Fruit fly (Drosophila melanogaster) S2 (cell line): Measurements from ENCODE around the gene Wee1.

Source experiments
- CG8478 ChIP-seq: fragments of >200 bp; optimal IDR thresholded peaks from 2 replicates; lab custom pipeline; 2018
- CTCF ChIP-seq, 2 experiments: fragments of >200 bp; optimal IDR thresholded peaks; 2 replicates each; lab custom pipeline; 2018

The Wee1 gene

DNA sequence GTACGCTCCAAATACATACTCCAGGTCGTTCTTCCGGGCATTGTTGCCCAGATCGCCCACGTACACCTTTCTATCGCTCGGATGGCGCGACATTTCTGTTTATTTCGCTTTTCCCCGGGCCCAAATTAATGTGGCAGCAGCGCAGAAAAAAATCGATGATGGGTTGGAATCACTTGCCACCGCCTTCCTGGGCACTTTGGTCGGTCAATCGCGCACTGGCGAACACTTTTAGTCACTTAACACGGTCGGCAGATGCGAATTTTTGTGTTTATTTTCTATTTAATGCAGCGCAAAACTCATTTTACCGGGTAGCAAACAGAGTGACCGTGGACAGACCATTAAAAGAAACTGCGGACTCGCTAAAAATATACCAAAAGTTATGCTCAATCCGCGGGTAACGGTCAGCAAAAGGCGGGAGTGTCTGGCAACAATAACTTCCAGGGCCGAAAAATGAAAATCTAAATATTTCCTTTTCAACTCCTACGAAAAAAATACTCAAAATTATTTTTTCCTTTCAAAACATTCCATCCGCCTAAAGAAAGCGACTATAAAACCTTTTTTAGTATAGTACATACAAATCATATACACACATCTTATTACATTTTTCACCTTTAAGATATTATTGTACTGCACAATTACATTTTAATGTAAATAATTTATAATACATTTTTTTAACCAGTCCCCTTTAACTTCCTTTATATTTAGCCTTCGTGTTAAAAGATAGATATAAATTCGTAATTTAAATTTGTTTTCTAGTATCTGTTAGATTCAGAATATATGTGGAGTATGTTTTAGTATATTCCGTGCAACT lies 6.1 kb upstream of the Wee1 start, which contains the start of gene x16:
x16 (minus strand) TSS at position 361 of the 811 bp plus-strand sequence.
- TF ChIP-seq CG8478 (no peak), CTCF (optimal IDR thresholded peaks at IDR 0.05; lab: Kevin White, UChicago) (peak in 1 of 2 experiments; percentile 5)

DNA sequence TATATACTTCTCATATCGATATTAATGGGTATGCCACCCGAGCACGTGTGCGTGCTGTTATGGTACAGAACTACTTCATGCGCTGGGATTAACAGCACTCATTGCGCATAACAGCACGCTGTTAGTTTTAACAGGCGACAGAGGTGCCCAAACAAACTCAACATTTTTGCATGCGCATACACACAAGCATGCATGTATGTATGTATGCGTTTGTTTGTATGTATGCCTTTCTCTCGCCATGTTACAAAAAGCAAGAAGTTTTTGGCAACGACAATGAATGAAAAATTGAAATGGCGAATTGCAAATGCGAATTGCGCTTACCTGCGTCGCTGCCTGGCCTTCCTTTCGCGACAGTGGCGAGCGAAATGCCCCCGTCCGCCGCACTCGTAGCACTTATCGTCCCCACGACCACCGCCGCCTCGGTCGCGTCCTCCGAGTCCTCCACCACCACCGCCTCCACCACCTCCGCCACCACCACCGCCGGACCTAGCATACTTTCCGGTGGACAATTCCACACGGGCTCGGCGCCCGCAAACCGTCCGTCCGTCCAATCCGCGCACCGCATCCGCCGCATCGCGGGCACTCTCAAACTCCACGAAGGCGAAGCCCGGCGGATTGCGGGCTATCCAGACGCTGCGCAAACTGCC lies 5.4 kb upstream of the Wee1 start:
- no peak for TF ChIP-seq CTCF (optimal IDR thresholded peaks at IDR 0.05; lab: Kevin White, UChicago)
- TF ChIP-seq CG8478, result no peak

DNA sequence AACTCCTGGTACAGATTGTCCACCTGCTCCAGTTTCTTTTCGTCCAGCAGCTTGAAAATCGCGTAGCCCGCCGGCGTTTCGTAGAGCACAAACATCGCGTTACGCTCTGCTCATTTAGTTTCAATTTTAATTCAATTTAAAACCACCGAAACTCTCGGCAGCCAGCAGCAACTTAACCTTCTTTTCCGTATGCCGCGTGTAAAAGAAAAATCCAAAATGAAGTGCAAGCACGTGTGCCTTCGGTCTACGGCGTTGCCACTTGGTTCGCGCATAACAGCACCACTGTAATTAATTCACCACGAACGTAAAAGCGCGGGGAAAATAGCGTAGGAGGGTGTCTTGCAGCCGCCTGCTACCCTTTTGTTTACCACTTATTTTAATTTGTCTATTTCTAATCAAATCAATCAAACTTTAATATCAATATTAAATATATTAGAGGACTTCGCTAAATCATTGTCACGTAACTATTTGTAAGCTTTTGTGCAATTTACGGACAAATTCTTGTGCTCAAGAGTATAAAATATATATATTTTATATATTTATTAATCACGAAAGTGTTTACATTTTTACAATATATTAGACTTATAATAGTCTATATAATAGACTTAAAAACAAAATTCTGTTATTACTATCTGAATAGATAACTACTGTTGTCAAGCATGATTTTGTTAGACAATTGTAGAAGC lies 4.7 kb upstream of the Wee1 start, which contains the start of gene nop5:
nop5 (minus strand) TSS at position 227 of the 686 bp plus-strand sequence.
- no peak for TF ChIP-seq CG8478
- TF ChIP-seq CTCF (optimal IDR thresholded peaks at IDR 0.05; lab: Kevin White, UChicago), result peak in 1 of 2 experiments; percentile 24

DNA sequence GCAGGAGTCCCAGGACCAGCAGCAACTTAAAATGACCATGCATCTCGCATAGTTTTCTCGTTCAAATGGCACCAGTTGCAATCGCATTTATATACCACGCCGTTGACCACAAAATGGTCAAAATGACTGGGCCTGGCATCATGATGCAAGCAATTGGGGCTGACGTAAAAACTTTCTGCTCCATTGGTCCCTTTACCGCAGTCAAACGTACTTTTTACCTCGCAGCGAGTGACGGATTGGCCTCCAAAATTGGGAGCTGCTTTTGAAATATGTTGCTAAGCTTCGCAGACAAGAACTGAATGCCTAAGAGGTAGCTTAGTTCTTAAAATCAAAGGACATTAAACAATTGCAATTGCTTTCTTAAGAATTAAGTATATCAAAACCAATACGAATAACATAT lies 2.4 kb upstream of the Wee1 start, which contains the start of gene CG32829:
CG32829 (minus strand) TSS at position 101 of the 400 bp plus-strand sequence.
- TF ChIP-seq CTCF (optimal IDR thresholded peaks at IDR 0.05; lab: Kevin White, UChicago), result no peak
- no peak for TF ChIP-seq CG8478

DNA sequence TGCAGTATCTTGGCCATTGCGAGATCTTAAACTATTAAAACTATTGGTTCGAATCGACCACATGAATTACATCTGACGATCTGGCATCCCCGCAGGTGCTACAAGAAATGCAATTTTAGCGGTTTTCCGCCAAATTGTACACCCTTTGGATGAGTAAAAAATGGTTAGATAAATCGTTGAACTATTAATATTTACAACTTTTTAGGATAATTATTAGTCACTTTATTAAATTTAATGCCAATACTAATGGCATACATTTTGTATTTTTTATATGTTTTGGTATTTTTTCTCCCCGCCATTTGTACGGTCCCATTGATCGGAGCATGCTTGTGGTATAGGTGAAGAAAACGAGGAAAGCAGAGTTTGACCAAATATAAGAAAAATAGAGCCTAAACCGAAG lies 6.2 kb downstream of the Wee1 start, which contains the start of the genes Polr1F and Rat1:
Polr1F (minus strand) TSS at position 84 of the 400 bp plus-strand sequence.
Rat1 (plus strand) TSS at position 323 of the 400 bp plus-strand sequence.
- TF ChIP-seq CTCF (optimal IDR thresholded peaks at IDR 0.05; lab: Kevin White, UChicago) (no peak), CG8478 (no peak)

DNA sequence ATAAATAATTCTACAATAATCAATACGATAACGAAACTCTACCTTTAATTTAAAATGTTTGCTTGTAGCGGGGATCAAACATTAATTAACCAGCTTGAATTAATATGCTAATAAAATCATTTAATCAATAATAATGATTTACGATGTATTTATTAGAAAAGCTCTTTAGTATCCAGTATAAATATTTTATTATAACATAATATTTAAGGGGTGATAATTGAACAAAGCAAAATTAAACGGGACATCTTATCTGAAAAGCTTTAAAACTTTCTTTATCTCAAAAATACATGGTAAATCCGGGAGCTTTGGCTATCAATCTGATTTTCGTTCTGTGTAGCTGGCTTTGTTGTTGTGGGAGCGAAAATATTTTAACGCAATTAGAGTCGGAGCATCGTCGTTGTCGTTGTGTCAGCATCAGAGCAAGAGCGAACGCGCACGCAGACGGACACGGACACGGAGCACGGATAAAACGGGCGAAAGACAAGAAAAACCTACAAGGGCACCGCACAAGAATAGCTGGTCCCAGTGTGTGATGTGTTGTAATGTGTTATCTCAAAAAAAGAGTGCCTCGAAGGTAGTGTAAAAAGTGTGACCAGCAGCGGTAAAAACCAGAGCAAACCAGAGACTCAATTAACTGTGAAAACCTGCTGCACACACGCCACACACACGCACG lies 39.3 kb downstream of the Wee1 start, which contains the start of gene Nlg2:
Nlg2 (plus strand) TSS at position 375 of the 673 bp plus-strand sequence.
- TF ChIP-seq CTCF (optimal IDR thresholded peaks at IDR 0.05; lab: Kevin White, UChicago) (no peak), CG8478 (no peak)

DNA sequence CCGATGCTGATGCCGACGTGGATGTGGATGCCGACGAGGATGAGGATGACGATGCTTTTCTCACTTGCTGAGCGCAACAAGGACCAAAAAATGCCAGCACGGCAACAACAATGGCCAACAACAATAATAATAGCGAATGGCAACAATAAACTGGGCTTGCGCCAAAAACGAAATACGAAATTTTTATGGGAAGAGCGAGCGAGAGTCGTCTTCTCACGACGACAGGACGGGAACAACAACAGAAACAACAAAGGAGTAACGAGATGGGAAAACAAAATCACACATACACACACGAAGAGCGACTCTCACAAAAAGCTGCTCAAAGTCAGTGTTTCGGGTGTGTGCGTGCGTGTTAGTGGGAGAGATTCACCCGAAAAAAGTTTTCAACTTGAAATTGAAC lies 39.9 kb downstream of the Wee1 start:
- TF ChIP-seq CTCF (optimal IDR thresholded peaks at IDR 0.05; lab: Kevin White, UChicago) (no peak), CG8478 (no peak)

DNA sequence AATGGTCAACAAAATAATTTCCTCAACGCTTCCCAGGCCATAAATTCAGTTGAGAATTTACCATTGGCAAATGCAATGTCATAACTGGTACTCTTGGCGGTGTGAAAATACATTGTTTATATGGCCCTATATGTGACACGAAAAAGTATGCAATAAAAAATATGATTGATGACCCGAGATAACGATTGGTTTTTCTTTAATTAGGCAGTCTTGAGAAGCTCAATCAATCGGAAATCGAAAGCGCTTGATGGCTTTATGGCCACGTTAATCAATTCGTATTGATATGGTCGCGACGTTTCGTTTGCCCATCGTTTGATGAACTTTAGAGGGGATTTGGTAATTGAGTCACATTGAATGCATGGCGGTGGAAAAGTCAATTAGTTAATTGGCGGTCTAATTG lies 43.2 kb downstream of the Wee1 start:
- TF ChIP-seq CG8478, result no peak
- TF ChIP-seq CTCF (optimal IDR thresholded peaks at IDR 0.05; lab: Kevin White, UChicago), result no peak

DNA sequence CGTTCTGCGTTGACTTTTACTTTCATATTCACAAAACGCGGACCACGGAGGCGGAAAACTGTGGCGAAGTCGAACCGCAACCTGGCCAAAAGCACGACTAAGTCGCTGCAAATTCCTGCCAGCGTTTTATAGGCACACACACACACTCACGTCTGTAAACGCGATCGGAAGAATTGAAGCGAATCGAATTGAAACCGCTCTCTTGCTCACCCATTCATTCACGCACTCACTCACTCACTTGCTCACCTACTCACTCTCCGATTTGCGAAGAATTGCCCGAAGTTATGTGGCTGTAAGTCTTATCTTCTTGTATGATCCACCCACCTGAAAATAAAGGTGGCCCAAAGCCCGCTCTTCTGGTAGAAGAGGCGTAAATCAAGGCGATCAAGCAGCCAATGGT lies 43.6 kb downstream of the Wee1 start, which contains the start of gene Nha1:
Nha1 (minus strand) TSS at position 101 of the 400 bp plus-strand sequence.
- TF ChIP-seq CTCF (optimal IDR thresholded peaks at IDR 0.05; lab: Kevin White, UChicago), result no peak
- TF ChIP-seq CG8478, result no peak

DNA sequence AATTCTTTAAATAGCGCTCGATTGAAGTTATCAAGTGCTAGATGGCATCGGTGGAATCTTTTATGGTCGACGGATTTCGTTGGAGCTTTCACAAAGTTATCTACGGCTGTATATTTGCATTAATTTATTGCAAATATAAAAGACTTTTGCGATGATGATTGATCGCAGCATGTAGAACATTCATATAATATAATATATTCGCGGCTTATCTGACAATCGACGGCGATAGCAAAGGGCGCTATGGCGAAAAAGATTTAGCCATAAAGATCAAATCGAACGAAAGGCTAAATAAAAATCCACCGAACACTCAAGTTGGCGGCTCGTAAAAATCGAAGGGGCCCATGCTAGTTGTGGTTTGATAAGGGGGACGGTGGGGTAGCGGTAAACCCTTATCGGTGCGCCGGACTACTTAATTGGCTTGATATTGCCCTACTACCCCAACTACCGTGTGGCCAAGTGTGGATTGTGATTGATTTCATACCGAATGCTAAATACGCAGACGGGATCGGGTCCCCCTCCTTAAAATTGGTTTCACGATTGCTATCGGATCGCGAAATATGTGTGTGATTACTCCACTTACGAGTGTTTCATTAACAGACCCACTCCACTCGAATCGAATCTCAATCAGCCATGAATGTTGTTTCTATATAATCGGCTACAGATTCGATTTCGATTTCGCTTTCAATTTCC lies 45.6 kb downstream of the Wee1 start:
- no peak for TF ChIP-seq CG8478
